Fruit fly (Drosophila melanogaster) whole organism, prepupa: Measurements from ENCODE around the gene CG32847.

Source experiments
- CG16779 ChIP-seq: fragments of 200-800 bp; sonication (Bioruptor generic); optimal IDR thresholded peaks from 3 replicates; lab custom pipeline; 2017; ENCODE audit warnings: missing biosample characterization, mild to moderate bottlenecking, missing genetic modification characterization
- CG31627 ChIP-seq: fragments of 200-800 bp; sonication (Bioruptor generic); optimal IDR thresholded peaks from 3 replicates; lab custom pipeline; 2016; ENCODE audit warnings: missing biosample characterization, missing genetic modification characterization
- CG8119 ChIP-seq: fragments of 200-800 bp; sonication (Bioruptor generic); IDR thresholded peaks from 3 replicates; pipeline ENCODE4 v1.3.6; 2022; ENCODE audit warnings: missing biosample characterization, missing genetic modification characterization
- Ets96B ChIP-seq: fragments of 200-800 bp; optimal IDR thresholded peaks from 2 replicates; lab custom pipeline; 2019; ENCODE audit warnings: missing biosample characterization, mild to moderate bottlenecking, missing genetic modification characterization, moderate library complexity
- Hr4 ChIP-seq: fragments of 200-800 bp; sonication (Bioruptor generic); optimal IDR thresholded peaks from 3 replicates; lab custom pipeline; 2016; ENCODE audit warnings: missing biosample characterization, missing genetic modification characterization
- Smox ChIP-seq: fragments of 200-800 bp; sonication (Bioruptor generic); optimal IDR thresholded peaks from 3 replicates; lab custom pipeline; 2016; ENCODE audit warnings: missing biosample characterization, missing genetic modification characterization
- Sox102F ChIP-seq: fragments of 200-800 bp; sonication (Bioruptor generic); optimal IDR thresholded peaks from 2 replicates; lab custom pipeline; 2016; ENCODE audit warnings: missing biosample characterization, mild to moderate bottlenecking, missing genetic modification characterization
- Sox15 ChIP-seq: fragments of 200-800 bp; sonication (Bioruptor generic); optimal IDR thresholded peaks from 3 replicates; lab custom pipeline; 2016; ENCODE audit warnings: missing biosample characterization, missing genetic modification characterization
- lz ChIP-seq: fragments of 200-800 bp; sonication (Bioruptor generic); optimal IDR thresholded peaks from 3 replicates; lab custom pipeline; 2016; ENCODE audit warnings: missing biosample characterization, missing genetic modification characterization
- net ChIP-seq: fragments of 200-800 bp; sonication (Bioruptor generic); optimal IDR thresholded peaks from 3 replicates; lab custom pipeline; 2016; ENCODE audit warnings: missing biosample characterization, missing genetic modification characterization

DNA sequence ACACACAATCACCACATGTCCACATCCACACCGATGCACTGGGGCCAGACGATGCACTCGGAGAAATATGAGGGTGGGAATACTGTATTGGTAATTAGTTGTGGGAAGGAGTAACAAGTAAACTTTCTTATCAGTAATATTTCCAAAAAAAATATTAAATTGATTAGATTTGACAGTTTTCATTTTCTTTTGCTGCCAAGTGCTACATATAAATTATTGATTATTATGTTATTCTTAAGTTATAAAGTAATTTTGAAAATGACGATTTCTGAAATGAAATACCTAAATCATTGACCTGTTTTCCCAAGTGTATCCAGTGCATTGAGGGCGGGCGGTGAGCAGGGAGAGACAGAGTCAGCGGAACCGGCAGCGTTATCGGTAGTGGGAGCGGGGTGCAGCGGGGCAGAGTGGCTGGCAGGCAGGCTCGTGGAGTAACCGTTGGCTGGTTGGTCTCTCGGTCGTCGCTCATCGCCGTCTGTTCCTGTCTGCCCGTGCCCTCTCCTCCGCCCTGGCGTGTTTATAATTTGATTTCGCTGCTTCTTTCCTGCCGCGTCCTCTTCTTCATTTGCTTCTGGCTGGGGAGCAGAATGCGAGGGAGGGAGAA lies 13.5 kb upstream of the CG32847 start:
- peak; percentile 97 for TF ChIP-seq CG8119 (GFP tag; lab: Robert Waterston, UW)
- peak; percentile 95 for TF ChIP-seq Hr4
- peak; percentile 96 for TF ChIP-seq net (GFP tag; lab: Kevin White, UChicago)
- peak; percentile 94 for TF ChIP-seq Sox15 (GFP tag; lab: Kevin White, UChicago)
- peak; percentile 95 for TF ChIP-seq Ets96B
- TF ChIP-seq CG31627 (GFP tag; lab: Kevin White, UChicago) = peak; percentile 91
- peak; percentile 94 for TF ChIP-seq CG16779 (tag; lab: Kevin White, UChicago)
- peak; percentile 92 for TF ChIP-seq Sox102F
- TF ChIP-seq Smox (GFP tag; lab: Kevin White, UChicago) = peak; percentile 94
- TF ChIP-seq lz = peak; percentile 96
